Fruit fly (Drosophila melanogaster) whole organism, embryonic: ENCODE results near the gene CG7739.

ENCODE experiments used
- Ada2b ChIP-seq: fragments of 200-800 bp; sonication (Bioruptor generic); IDR thresholded peaks from 2 replicates; pipeline ENCODE4 v1.3.6; 2022; ENCODE audit warnings: missing biosample characterization, missing genetic modification characterization
- Atf-2 ChIP-seq: fragments of 200-800 bp; sonication (Bioruptor generic); optimal IDR thresholded peaks from 2 replicates; lab custom pipeline; 2016; ENCODE audit warnings: missing biosample characterization, missing genetic modification characterization
- Atf6 ChIP-seq: fragments of 200-800 bp; sonication (Bioruptor generic); IDR thresholded peaks from 2 replicates; pipeline ENCODE4 v1.3.6; 2022; ENCODE audit warnings: missing biosample characterization, missing genetic modification characterization
- B-H2 ChIP-seq: fragments of 200-800 bp; sonication (Bioruptor generic); optimal IDR thresholded peaks from 2 replicates; lab custom pipeline; 2018; ENCODE audit warnings: missing biosample characterization, mild to moderate bottlenecking, missing genetic modification characterization
- CG12659 ChIP-seq: fragments of 200-800 bp; sonication (Bioruptor generic); optimal IDR thresholded peaks from 3 replicates; lab custom pipeline; 2017; ENCODE audit warnings: mild to moderate bottlenecking, missing biosample characterization, missing genetic modification reagents, missing genetic modification characterization
- CG12744 ChIP-seq: fragments of 200-800 bp; sonication (Bioruptor generic); optimal IDR thresholded peaks from 2 replicates; lab custom pipeline; 2016; ENCODE audit warnings: missing biosample characterization, missing genetic modification characterization
- CG12769 ChIP-seq: fragments of 200-800 bp; sonication (Bioruptor generic); optimal IDR thresholded peaks from 2 replicates; lab custom pipeline; 2019; ENCODE audit warnings: missing biosample characterization, mild to moderate bottlenecking, missing genetic modification characterization, moderate library complexity
- CG1603 ChIP-seq: fragments of 200-800 bp; sonication (Bioruptor generic); optimal IDR thresholded peaks from 2 replicates; lab custom pipeline; 2019; ENCODE audit warnings: missing biosample characterization, mild to moderate bottlenecking, missing genetic modification characterization, moderate library complexity
- CG16815 ChIP-seq: fragments of 200-800 bp; sonication (Bioruptor generic); optimal IDR thresholded peaks from 3 replicates; lab custom pipeline; 2017; ENCODE audit warnings: missing biosample characterization, mild to moderate bottlenecking, missing genetic modification characterization
- CG17568 ChIP-seq: fragments of 200-800 bp; sonication (Bioruptor generic); optimal IDR thresholded peaks from 2 replicates; lab custom pipeline; 2018; ENCODE audit warnings: missing biosample characterization, mild to moderate bottlenecking, missing genetic modification characterization, moderate library complexity
- CG17802 ChIP-seq: fragments of 200-800 bp; sonication (Bioruptor generic); optimal IDR thresholded peaks from 2 replicates; lab custom pipeline; 2018; ENCODE audit warnings: missing biosample characterization, mild to moderate bottlenecking, missing genetic modification characterization, moderate library complexity
- CG1832 ChIP-seq: fragments of 200-800 bp; sonication (Bioruptor generic); optimal IDR thresholded peaks from 2 replicates; lab custom pipeline; 2017; ENCODE audit warnings: missing biosample characterization, mild to moderate bottlenecking, missing genetic modification characterization, inconsistent platforms
- CG18619 ChIP-seq: fragments of 200-800 bp; sonication (Bioruptor generic); optimal IDR thresholded peaks from 3 replicates; lab custom pipeline; 2017; ENCODE audit warnings: missing biosample characterization, mild to moderate bottlenecking, missing genetic modification characterization
- CG2202 ChIP-seq: fragments of 200-800 bp; sonication (Bioruptor generic); optimal IDR thresholded peaks from 2 replicates; lab custom pipeline; 2018; ENCODE audit warnings: missing biosample characterization, mild to moderate bottlenecking, missing genetic modification characterization
- CG2678 ChIP-seq: fragments of 200-800 bp; sonication (Bioruptor generic); optimal IDR thresholded peaks from 3 replicates; lab custom pipeline; 2019; ENCODE audit warnings: missing biosample characterization, mild to moderate bottlenecking, missing genetic modification characterization, moderate library complexity
- CG31224 ChIP-seq: fragments of 200-800 bp; sonication (Bioruptor generic); IDR thresholded peaks from 2 replicates; pipeline ENCODE4 v1.3.6; 2022; ENCODE audit warnings: missing biosample characterization, missing genetic modification characterization
- CG4854 ChIP-seq: fragments of 200-800 bp; sonication (Bioruptor generic); optimal IDR thresholded peaks from 2 replicates; lab custom pipeline; 2016; ENCODE audit warnings: missing biosample characterization, missing genetic modification characterization, inconsistent platforms
- CG6254 ChIP-seq: fragments of 200-800 bp; sonication (Bioruptor generic); optimal IDR thresholded peaks from 3 replicates; lab custom pipeline; 2017; ENCODE audit warnings: mild to moderate bottlenecking, missing biosample characterization, missing genetic modification reagents, missing genetic modification characterization
- CG6654 ChIP-seq: fragments of 200-800 bp; sonication (Bioruptor generic); optimal IDR thresholded peaks from 2 replicates; lab custom pipeline; 2017; ENCODE audit warnings: missing biosample characterization, mild to moderate bottlenecking, missing genetic modification characterization
- CG7839 ChIP-seq: fragments of 200-800 bp; sonication (Bioruptor generic); optimal IDR thresholded peaks from 3 replicates; lab custom pipeline; 2018; ENCODE audit warnings: missing biosample characterization, mild to moderate bottlenecking, missing genetic modification characterization, moderate library complexity
- CG9437 ChIP-seq: fragments of 200-800 bp; sonication (Bioruptor generic); optimal IDR thresholded peaks from 2 replicates; lab custom pipeline; 2018; ENCODE audit warnings: missing biosample characterization, mild to moderate bottlenecking, missing genetic modification characterization
- CHES-1-like ChIP-seq: fragments of 200-800 bp; sonication (Bioruptor generic); optimal IDR thresholded peaks from 2 replicates; lab custom pipeline; 2016; ENCODE audit warnings: missing biosample characterization, missing genetic modification characterization
- Camta ChIP-seq: fragments of 200-800 bp; sonication (Bioruptor generic); optimal IDR thresholded peaks from 2 replicates; lab custom pipeline; 2016; ENCODE audit warnings: missing biosample characterization, missing genetic modification characterization
- E2f2 ChIP-seq: fragments of 200-800 bp; sonication (Bioruptor generic); IDR thresholded peaks from 2 replicates; pipeline ENCODE4 v1.3.6; 2022; ENCODE audit warnings: missing biosample characterization, missing genetic modification characterization
- H15 ChIP-seq: fragments of 200-800 bp; sonication (Bioruptor generic); IDR thresholded peaks from 3 replicates; pipeline ENCODE4 v1.3.6; 2022; ENCODE audit warnings: missing biosample characterization, missing genetic modification characterization
- H2.0 ChIP-seq: fragments of 200-800 bp; sonication (Bioruptor generic); IDR thresholded peaks from 2 replicates; pipeline ENCODE4 v1.3.6; 2022; ENCODE audit warnings: missing biosample characterization, missing genetic modification characterization
- Hr78 ChIP-seq, 2 experiments: fragments of 200-800 bp in 1 of 2; fragments of >200 bp in 1 of 2; sonication (Bioruptor generic) in 1 of 2; optimal IDR thresholded peaks; 2 replicates each; lab custom pipeline; 2017 to 2019; ENCODE audit warnings: missing biosample characterization in 2 of 2, missing genetic modification characterization in 2 of 2, mild to moderate bottlenecking in 1 of 2, moderate library complexity in 1 of 2
- Lpt ChIP-seq: fragments of >200 bp; optimal IDR thresholded peaks from 2 replicates; lab custom pipeline; 2018; ENCODE audit warnings: missing biosample characterization, missing genetic modification characterization
- Mrtf ChIP-seq: fragments of 200-800 bp; sonication (Bioruptor generic); IDR thresholded peaks from 3 replicates; pipeline ENCODE4 v1.3.6; 2022; ENCODE audit warnings: missing biosample characterization, missing genetic modification characterization
- Nf-YA ChIP-seq: fragments of 200-800 bp; sonication (Bioruptor generic); IDR thresholded peaks from 2 replicates; pipeline ENCODE4 v1.3.6; 2022; ENCODE audit warnings: missing biosample characterization, missing genetic modification characterization
- Sox102F ChIP-seq: fragments of 200-800 bp; sonication (Bioruptor generic); optimal IDR thresholded peaks from 2 replicates; lab custom pipeline; 2018; ENCODE audit warnings: missing biosample characterization, mild to moderate bottlenecking, missing genetic modification characterization, moderate library complexity
- Spps ChIP-seq: fragments of 200-800 bp; sonication (Bioruptor generic); optimal IDR thresholded peaks from 2 replicates; lab custom pipeline; 2018; ENCODE audit warnings: missing biosample characterization, mild to moderate bottlenecking, missing genetic modification characterization
- Sry-δ ChIP-seq: fragments of 200-800 bp; sonication (Bioruptor generic); optimal IDR thresholded peaks from 2 replicates; lab custom pipeline; 2016; ENCODE audit warnings: missing biosample characterization, missing genetic modification characterization
- Taf1 ChIP-seq: fragments of 200-800 bp; sonication (Bioruptor generic); IDR thresholded peaks from 2 replicates; pipeline ENCODE4 v1.3.6; 2022; ENCODE audit warnings: missing biosample characterization, missing genetic modification characterization
- YL-1 ChIP-seq: fragments of 200-800 bp; sonication (Bioruptor generic); optimal IDR thresholded peaks from 3 replicates; lab custom pipeline; 2017; ENCODE audit warnings: missing biosample characterization, mild to moderate bottlenecking, missing genetic modification characterization
- ash1 ChIP-seq: fragments of 200-800 bp; sonication (Bioruptor generic); optimal IDR thresholded peaks from 2 replicates; lab custom pipeline; 2018; ENCODE audit warnings: missing biosample characterization, mild to moderate bottlenecking, missing genetic modification characterization
- btn ChIP-seq: fragments of 200-800 bp; sonication (Bioruptor generic); optimal IDR thresholded peaks from 2 replicates; lab custom pipeline; 2016; ENCODE audit warnings: missing biosample characterization, missing genetic modification characterization
- chn ChIP-seq: fragments of 200-800 bp; sonication (Bioruptor generic); optimal IDR thresholded peaks from 2 replicates; lab custom pipeline; 2016; ENCODE audit warnings: missing biosample characterization, missing genetic modification characterization
- croc ChIP-seq: fragments of 200-800 bp; sonication (Bioruptor generic); conservative IDR thresholded peaks from 3 replicates; pipeline ENCODE4 v1.3.6; 2022; ENCODE audit warnings: missing biosample characterization, missing genetic modification characterization
- disco-r ChIP-seq: fragments of 200-800 bp; sonication (Bioruptor generic); optimal IDR thresholded peaks from 2 replicates; lab custom pipeline; 2016; ENCODE audit warnings: missing biosample characterization, missing genetic modification characterization
- ftz-f1 ChIP-seq: fragments of 200-800 bp; sonication (Bioruptor generic); optimal IDR thresholded peaks from 2 replicates; lab custom pipeline; 2016; ENCODE audit warnings: missing biosample characterization, missing genetic modification characterization
- gcm2 ChIP-seq: fragments of 200-800 bp; sonication (Bioruptor generic); optimal IDR thresholded peaks from 2 replicates; lab custom pipeline; 2016; ENCODE audit warnings: missing biosample characterization, missing genetic modification characterization
- maf-S ChIP-seq: fragments of 200-800 bp; sonication (Bioruptor generic); optimal IDR thresholded peaks from 2 replicates; lab custom pipeline; 2016; ENCODE audit warnings: missing biosample characterization, missing genetic modification characterization
- nom ChIP-seq: fragments of 200-800 bp; sonication (Bioruptor generic); optimal IDR thresholded peaks from 2 replicates; lab custom pipeline; 2017; ENCODE audit warnings: missing biosample characterization, missing genetic modification characterization, mild to moderate bottlenecking, moderate library complexity, missing genetic modification reagents
- oc ChIP-seq: fragments of 200-800 bp; sonication (Bioruptor generic); optimal IDR thresholded peaks from 2 replicates; lab custom pipeline; 2018; ENCODE audit warnings: missing biosample characterization, mild to moderate bottlenecking, missing genetic modification characterization, moderate library complexity
- pb ChIP-seq: fragments of 200-800 bp; sonication (Bioruptor generic); optimal IDR thresholded peaks from 3 replicates; lab custom pipeline; 2016; ENCODE audit warnings: missing biosample characterization, missing genetic modification characterization
- phol ChIP-seq: fragments of 200-800 bp; sonication (Bioruptor generic); optimal IDR thresholded peaks from 3 replicates; lab custom pipeline; 2018; ENCODE audit warnings: missing biosample characterization, mild to moderate bottlenecking, missing genetic modification characterization, moderate library complexity
- sd ChIP-seq: fragments of 200-800 bp; sonication (Bioruptor generic); optimal IDR thresholded peaks from 3 replicates; lab custom pipeline; 2018; ENCODE audit warnings: missing biosample characterization, mild to moderate bottlenecking, missing genetic modification characterization, moderate library complexity
- slbo ChIP-seq: fragments of 200-800 bp; sonication (Bioruptor generic); IDR thresholded peaks from 2 replicates; pipeline ENCODE4 v1.3.6; 2022; ENCODE audit warnings: missing biosample characterization, missing genetic modification characterization
- sna ChIP-seq: fragments of 200-800 bp; sonication (Bioruptor generic); IDR thresholded peaks from 2 replicates; pipeline ENCODE4 v1.3.6; 2022; ENCODE audit warnings: missing biosample characterization, missing genetic modification characterization; ENCODE audit not compliant: partially characterized antibody
- unc-4 ChIP-seq: fragments of 200-800 bp; sonication (Bioruptor generic); IDR thresholded peaks from 2 replicates; pipeline ENCODE4 v1.3.6; 2022; ENCODE audit warnings: missing biosample characterization, missing genetic modification characterization; ENCODE audit not compliant: partially characterized antibody
- wdn ChIP-seq: fragments of 200-800 bp; sonication (Bioruptor generic); IDR thresholded peaks from 2 replicates; pipeline ENCODE4 v1.3.6; 2022; ENCODE audit warnings: missing biosample characterization, missing genetic modification characterization

CG7739 gene

dm6 chr3L:15514405-15514804 lies 48.5 kb downstream of the CG7739 start (continued):
- no peak for TF ChIP-seq phol
- no peak for TF ChIP-seq Ada2b (GFP tag; lab: Robert Waterston, UW)
- peak; percentile 40; the same call in 1 of the 2 replicates for TF ChIP-seq unc-4 (GFP tag; lab: Robert Waterston, UW)
- TF ChIP-seq CG4854 (GFP tag; lab: Kevin White, UChicago), result no peak
- peak; percentile 90 for TF ChIP-seq sd (tag; lab: Kevin White, UChicago)
- TF ChIP-seq Atf-2 (GFP tag; lab: Kevin White, UChicago), result no peak
- TF ChIP-seq Sox102F (GFP tag; lab: Kevin White, UChicago), result no peak
- TF ChIP-seq disco-r (GFP tag; lab: Kevin White, UChicago), result no peak
- TF ChIP-seq CG17568, result no peak
- no peak for TF ChIP-seq maf-S
- no peak for TF ChIP-seq btn (GFP tag; lab: Kevin White, UChicago)
- no peak for TF ChIP-seq CG17802 (tag; lab: Kevin White, UChicago)
- TF ChIP-seq CG31224 (GFP tag; lab: Robert Waterston, UW), result no peak
- peak; percentile 82 for TF ChIP-seq CG1832 (GFP tag; lab: Kevin White, UChicago)
- TF ChIP-seq chn (GFP tag; lab: Kevin White, UChicago), result peak; percentile 84
- no peak for TF ChIP-seq croc (GFP tag; lab: Robert Waterston, UW)
- TF ChIP-seq gcm2, result no peak
- no peak for TF ChIP-seq Atf6 (GFP tag; lab: Robert Waterston, UW)
- TF ChIP-seq wdn (GFP tag; lab: Robert Waterston, UW), result no peak
- no peak for TF ChIP-seq Sry-δ (GFP tag; lab: Kevin White, UChicago)
- no peak for TF ChIP-seq CG2202 (tag; lab: Kevin White, UChicago)
- TF ChIP-seq CHES-1-like (GFP tag; lab: Kevin White, UChicago), result peak; percentile 60
- TF ChIP-seq CG12744 (GFP tag; lab: Kevin White, UChicago), result no peak
- no peak for TF ChIP-seq Mrtf (GFP tag; lab: Robert Waterston, UW)
- no peak for TF ChIP-seq Spps (tag; lab: Kevin White, UChicago)
- TF ChIP-seq CG6254 (GFP tag; lab: Kevin White, UChicago), result no peak
- TF ChIP-seq CG9437 (GFP tag; lab: Kevin White, UChicago), result peak; percentile 32
- TF ChIP-seq nom (GFP tag; lab: Kevin White, UChicago), result peak; percentile 22
- TF ChIP-seq Taf1 (GFP tag; lab: Robert Waterston, UW), result no peak
- TF ChIP-seq Lpt (GFP tag; lab: Kevin White, UChicago), result no peak
- TF ChIP-seq ash1 (GFP tag; lab: Kevin White, UChicago), result no peak
- no peak for TF ChIP-seq slbo (GFP tag; lab: Robert Waterston, UW)
- TF ChIP-seq CG18619, result no peak
- no peak for TF ChIP-seq CG16815 (GFP tag; lab: Kevin White, UChicago)
- TF ChIP-seq H2.0, result no peak
- TF ChIP-seq sna, result peak; percentile 38; the same call in 1 of the 2 replicates
- TF ChIP-seq CG12659 (GFP tag; lab: Kevin White, UChicago), result no peak
- TF ChIP-seq oc (tag; lab: Kevin White, UChicago), result no peak
- peak; percentile 86 for TF ChIP-seq ftz-f1 (GFP tag; lab: Kevin White, UChicago)
- TF ChIP-seq Nf-YA (GFP tag; lab: Robert Waterston, UW), result no peak
- no peak for TF ChIP-seq CG2678 (tag; lab: Kevin White, UChicago)
- peak in 1 of 2 experiments; percentile 1 for TF ChIP-seq Hr78 (GFP tag; optimal IDR thresholded peaks at IDR 0.05; lab: Kevin White, UChicago)
- no peak for TF ChIP-seq CG1603 (tag; lab: Kevin White, UChicago)
- TF ChIP-seq H15 (GFP tag; lab: Robert Waterston, UW), result no peak
- no peak for TF ChIP-seq CG7839 (tag; lab: Kevin White, UChicago)
- TF ChIP-seq E2f2 (GFP tag; lab: Robert Waterston, UW), result no peak
- peak; percentile 66 for TF ChIP-seq CG12769 (tag; lab: Kevin White, UChicago)
- TF ChIP-seq pb, result no peak
- TF ChIP-seq B-H2 (GFP tag; lab: Kevin White, UChicago), result no peak
- TF ChIP-seq CG6654 (GFP tag; lab: Kevin White, UChicago), result no peak
- TF ChIP-seq Camta (GFP tag; lab: Kevin White, UChicago), result no peak
- TF ChIP-seq YL-1 (GFP tag; lab: Kevin White, UChicago), result no peak
